Fruit fly (Drosophila melanogaster) whole organism, embryonic: ENCODE data around the gene sphe.

Experiments
- Atf-2 ChIP-seq: fragments of 200-800 bp; sonication (Bioruptor generic); optimal IDR thresholded peaks from 2 replicates; lab custom pipeline; 2016; ENCODE audit warnings: missing biosample characterization, missing genetic modification characterization
- Atf3 ChIP-seq: fragments of 200-800 bp; sonication (Bioruptor generic); optimal IDR thresholded peaks from 3 replicates; lab custom pipeline; 2016; ENCODE audit warnings: missing biosample characterization, missing genetic modification characterization
- CG10462 ChIP-seq: fragments of 200-800 bp; sonication (Bioruptor generic); optimal IDR thresholded peaks from 2 replicates; lab custom pipeline; 2016; ENCODE audit warnings: missing biosample characterization, missing genetic modification characterization
- CG11093 ChIP-seq: fragments of 200-800 bp; sonication (Bioruptor generic); IDR thresholded peaks from 3 replicates; pipeline ENCODE4 v1.3.6; 2022; ENCODE audit warnings: missing biosample characterization, missing genetic modification characterization
- CG11504 ChIP-seq: fragments of 200-800 bp; sonication (Bioruptor generic); optimal IDR thresholded peaks from 3 replicates; lab custom pipeline; 2019; ENCODE audit warnings: missing biosample characterization, mild to moderate bottlenecking, missing genetic modification characterization, moderate library complexity
- CG13296 ChIP-seq: fragments of 200-800 bp; sonication (Bioruptor generic); optimal IDR thresholded peaks from 3 replicates; lab custom pipeline; 2018; ENCODE audit warnings: missing biosample characterization, mild to moderate bottlenecking, missing genetic modification characterization
- CG17186 ChIP-seq: fragments of 200-800 bp; sonication (Bioruptor generic); optimal IDR thresholded peaks from 3 replicates; lab custom pipeline; 2017; ENCODE audit warnings: missing biosample characterization, missing genetic modification reagents, missing genetic modification characterization
- CG17328 ChIP-seq: fragments of 200-800 bp; sonication (Bioruptor generic); IDR thresholded peaks from 2 replicates; pipeline ENCODE4 v1.3.6; 2022; ENCODE audit warnings: missing biosample characterization, missing genetic modification characterization
- CG17361 ChIP-seq: fragments of 200-800 bp; sonication (Bioruptor generic); IDR thresholded peaks from 3 replicates; pipeline ENCODE4 v1.3.6; 2022; ENCODE audit warnings: missing biosample characterization, missing genetic modification characterization
- CG2199 ChIP-seq: fragments of 200-800 bp; sonication (Bioruptor generic); IDR thresholded peaks from 3 replicates; pipeline ENCODE4 v1.3.6; 2022; ENCODE audit warnings: missing biosample characterization, missing genetic modification characterization
- CG2889 ChIP-seq: fragments of 200-800 bp; sonication (Bioruptor generic); IDR thresholded peaks from 3 replicates; pipeline ENCODE4 v1.3.6; 2022; ENCODE audit warnings: missing biosample characterization, missing genetic modification characterization
- CG30403 ChIP-seq: fragments of 200-800 bp; sonication (Bioruptor generic); optimal IDR thresholded peaks from 3 replicates; lab custom pipeline; 2016; ENCODE audit warnings: missing biosample characterization, missing genetic modification characterization
- CG34224 ChIP-seq: fragments of 200-800 bp; sonication (Bioruptor generic); IDR thresholded peaks from 3 replicates; pipeline ENCODE4 v1.3.6; 2022; ENCODE audit warnings: missing biosample characterization, missing genetic modification characterization; ENCODE audit not compliant: partially characterized antibody
- CG34422 ChIP-seq: fragments of 200-800 bp; sonication (Bioruptor generic); IDR thresholded peaks from 3 replicates; pipeline ENCODE4 v1.3.6; 2022; ENCODE audit warnings: missing biosample characterization, missing genetic modification characterization
- CG3726 ChIP-seq: fragments of 200-800 bp; sonication (Bioruptor generic); IDR thresholded peaks from 3 replicates; pipeline ENCODE4, ENCODE4 v1.3.6; 2022; ENCODE audit warnings: missing biosample characterization, missing genetic modification characterization
- CG3995 ChIP-seq: fragments of 200-800 bp; sonication (Bioruptor generic); optimal IDR thresholded peaks from 3 replicates; lab custom pipeline; 2016; ENCODE audit warnings: missing biosample characterization, missing genetic modification characterization
- CG4424 ChIP-seq: fragments of 200-800 bp; sonication (Bioruptor generic); optimal IDR thresholded peaks from 3 replicates; lab custom pipeline; 2016; ENCODE audit warnings: missing biosample characterization, missing genetic modification characterization
- CG4854 ChIP-seq: fragments of 200-800 bp; sonication (Bioruptor generic); optimal IDR thresholded peaks from 2 replicates; lab custom pipeline; 2016; ENCODE audit warnings: missing biosample characterization, missing genetic modification characterization, inconsistent platforms
- CG5953 ChIP-seq: fragments of 200-800 bp; sonication (Bioruptor generic); IDR thresholded peaks from 2 replicates; pipeline ENCODE4 v1.3.6; 2022; ENCODE audit warnings: missing biosample characterization, missing genetic modification characterization
- CG8924 ChIP-seq: fragments of 200-800 bp; optimal IDR thresholded peaks from 3 replicates; lab custom pipeline; 2019; ENCODE audit warnings: missing biosample characterization, mild to moderate bottlenecking, missing genetic modification characterization, moderate library complexity
- CG9437 ChIP-seq: fragments of 200-800 bp; sonication (Bioruptor generic); optimal IDR thresholded peaks from 2 replicates; lab custom pipeline; 2018; ENCODE audit warnings: missing biosample characterization, mild to moderate bottlenecking, missing genetic modification characterization
- CrebB ChIP-seq: fragments of 200-800 bp; sonication (Bioruptor generic); optimal IDR thresholded peaks from 3 replicates; lab custom pipeline; 2018; ENCODE audit warnings: missing biosample characterization, mild to moderate bottlenecking, missing genetic modification characterization
- Drgx ChIP-seq: fragments of 200-800 bp; sonication (Bioruptor generic); IDR thresholded peaks from 2 replicates; pipeline ENCODE4 v1.3.6; 2022; ENCODE audit warnings: missing biosample characterization, missing genetic modification characterization
- E2f2 ChIP-seq: fragments of 200-800 bp; sonication (Bioruptor generic); IDR thresholded peaks from 2 replicates; pipeline ENCODE4 v1.3.6; 2022; ENCODE audit warnings: missing biosample characterization, missing genetic modification characterization
- ERR ChIP-seq: fragments of 200-800 bp; sonication (Bioruptor generic); optimal IDR thresholded peaks from 2 replicates; lab custom pipeline; 2016; ENCODE audit warnings: missing biosample characterization, missing genetic modification characterization
- Eip74EF ChIP-seq, 2 experiments: fragments of 200-800 bp in 1 of 2; fragments of >200 bp in 1 of 2; sonication (Bioruptor generic) in 1 of 2; optimal IDR thresholded peaks; 2 replicates each; lab custom pipeline; 2017 to 2019; ENCODE audit warnings: missing biosample characterization in 2 of 2, missing genetic modification characterization in 2 of 2, mild to moderate bottlenecking in 1 of 2, moderate library complexity in 1 of 2
- Ets65A ChIP-seq: fragments of 200-800 bp; sonication (Bioruptor generic); peaks from one replicate; lab custom pipeline; 2016; ENCODE audit warnings: missing biosample characterization, missing genetic modification characterization
- GATAe ChIP-seq: fragments of 200-800 bp; sonication (Bioruptor generic); conservative IDR thresholded peaks from 2 replicates; pipeline ENCODE4 v1.3.6; 2022; ENCODE audit warnings: missing biosample characterization, missing genetic modification characterization
- HmgZ ChIP-seq: fragments of 200-800 bp; sonication (Bioruptor generic); optimal IDR thresholded peaks from 2 replicates; lab custom pipeline; 2018; ENCODE audit warnings: missing biosample characterization, mild to moderate bottlenecking, missing genetic modification characterization
- MTF-1 ChIP-seq: fragments of 200-800 bp; sonication (Bioruptor generic); optimal IDR thresholded peaks from 2 replicates; lab custom pipeline; 2018; ENCODE audit warnings: missing biosample characterization, mild to moderate bottlenecking, missing genetic modification characterization, borderline replicate concordance
- Med ChIP-seq: fragments of 200-800 bp; sonication (Bioruptor generic); peaks from one replicate; lab custom pipeline; 2016; ENCODE audit warnings: missing biosample characterization, missing genetic modification characterization, mild to moderate bottlenecking, inconsistent platforms, moderate library complexity
- Myb ChIP-seq: fragments of 200-800 bp; sonication (Bioruptor generic); optimal IDR thresholded peaks from 2 replicates; lab custom pipeline; 2016; ENCODE audit warnings: missing biosample characterization, missing genetic modification characterization
- Ravus ChIP-seq: fragments of 200-800 bp; sonication (Bioruptor generic); IDR thresholded peaks from 2 replicates; pipeline ENCODE4 v1.3.6; 2022; ENCODE audit warnings: missing biosample characterization, missing genetic modification characterization
- Sry-δ ChIP-seq: fragments of 200-800 bp; sonication (Bioruptor generic); optimal IDR thresholded peaks from 2 replicates; lab custom pipeline; 2016; ENCODE audit warnings: missing biosample characterization, missing genetic modification characterization
- cad ChIP-seq: fragments of >200 bp; optimal IDR thresholded peaks from 2 replicates; lab custom pipeline; 2017; ENCODE audit warnings: missing biosample characterization, missing genetic modification characterization
- chif ChIP-seq, 2 experiments: fragments of 200-800 bp; sonication (Bioruptor generic); optimal IDR thresholded peaks; 3 replicates each; lab custom pipeline; 2016; ENCODE audit warnings: missing biosample characterization in 2 of 2, missing genetic modification characterization in 2 of 2
- fd96Cb ChIP-seq: fragments of 200-800 bp; sonication (Bioruptor generic); optimal IDR thresholded peaks from 2 replicates; lab custom pipeline; 2018; ENCODE audit warnings: missing biosample characterization, mild to moderate bottlenecking, missing genetic modification characterization, moderate library complexity
- hb ChIP-seq: fragments of 200-800 bp; sonication (Bioruptor generic); IDR thresholded peaks from 3 replicates; pipeline ENCODE4 v1.3.6; 2022; ENCODE audit warnings: missing biosample characterization, missing genetic modification characterization; ENCODE audit not compliant: partially characterized antibody
- her ChIP-seq: fragments of 200-800 bp; sonication (Bioruptor generic); optimal IDR thresholded peaks from 2 replicates; lab custom pipeline; 2016; ENCODE audit warnings: missing biosample characterization, missing genetic modification characterization
- hth ChIP-seq: fragments of >200 bp; optimal IDR thresholded peaks from 2 replicates; lab custom pipeline; 2017; ENCODE audit warnings: inconsistent platforms
- lbe ChIP-seq: fragments of 200-800 bp; sonication (Bioruptor generic); optimal IDR thresholded peaks from 2 replicates; lab custom pipeline; 2016; ENCODE audit warnings: missing biosample characterization, mild to moderate bottlenecking, missing genetic modification characterization
- lola ChIP-seq, 3 experiments: fragments of >200 bp in 2 of 3; fragments of 200-800 bp in 1 of 3; sonication (Bioruptor generic) in 1 of 3; optimal IDR thresholded peaks; 2 replicates each; lab custom pipeline; 2017 to 2019; ENCODE audit warnings: missing biosample characterization in 3 of 3, missing genetic modification characterization in 3 of 3, mild to moderate bottlenecking in 1 of 3, moderate library complexity in 1 of 3
- peb ChIP-seq: fragments of 200-800 bp; sonication (Bioruptor generic); IDR thresholded peaks from 2 replicates; pipeline ENCODE4 v1.3.6; 2022; ENCODE audit warnings: missing biosample characterization, missing genetic modification characterization
- pho ChIP-seq: fragments of 200-800 bp; sonication (Bioruptor generic); optimal IDR thresholded peaks from 2 replicates; lab custom pipeline; 2016; ENCODE audit warnings: missing biosample characterization, missing genetic modification characterization
- sd ChIP-seq: fragments of 200-800 bp; sonication (Bioruptor generic); optimal IDR thresholded peaks from 3 replicates; lab custom pipeline; 2018; ENCODE audit warnings: missing biosample characterization, mild to moderate bottlenecking, missing genetic modification characterization, moderate library complexity
- sens ChIP-seq: fragments of 200-800 bp; sonication (Bioruptor generic); peaks from one replicate; lab custom pipeline; 2016; ENCODE audit warnings: missing biosample characterization, missing genetic modification characterization
- so ChIP-seq: fragments of 200-800 bp; sonication (Bioruptor generic); IDR thresholded peaks from 3 replicates; pipeline ENCODE4 v1.3.6; 2022; ENCODE audit warnings: missing biosample characterization, missing genetic modification characterization
- toy ChIP-seq: fragments of 200-800 bp; sonication (Bioruptor generic); IDR thresholded peaks from 2 replicates; pipeline ENCODE4 v1.3.6; 2022; ENCODE audit warnings: missing biosample characterization, missing genetic modification characterization
- trem ChIP-seq: fragments of 200-800 bp; optimal IDR thresholded peaks from 3 replicates; lab custom pipeline; 2019; ENCODE audit warnings: missing biosample characterization, mild to moderate bottlenecking, missing genetic modification characterization, moderate library complexity
- zfh1 ChIP-seq: fragments of 200-800 bp; sonication (Bioruptor generic); IDR thresholded peaks from 3 replicates; pipeline ENCODE4 v1.3.6; 2022; ENCODE audit warnings: missing biosample characterization, missing genetic modification characterization

sphe gene

dm6 chrX:16687400-16688105 lies 14.2 kb downstream of the sphe start (continued):
- TF ChIP-seq CG10462 = no peak
- TF ChIP-seq Atf3 (GFP tag; lab: Kevin White, UChicago) = no peak
- TF ChIP-seq Sry-δ (GFP tag; lab: Kevin White, UChicago) = peak; percentile 15
- TF ChIP-seq CG30403 = peak; percentile 16
- TF ChIP-seq CG5953 (GFP tag; lab: Robert Waterston, UW) = no peak
- peak; percentile 78 for TF ChIP-seq sens (GFP tag; lab: Kevin White, UChicago)
- no peak for TF ChIP-seq CG3995 (GFP tag; lab: Kevin White, UChicago)
- TF ChIP-seq cad (GFP tag; lab: Kevin White, UChicago) = no peak
- no peak for TF ChIP-seq toy (GFP tag; lab: Robert Waterston, UW)
- peak; percentile 38 for TF ChIP-seq CG11504
- no peak for TF ChIP-seq CG13296 (GFP tag; lab: Kevin White, UChicago)
- TF ChIP-seq CG4424 (GFP tag; lab: Kevin White, UChicago) = no peak
- no peak for TF ChIP-seq CG17328 (GFP tag; lab: Robert Waterston, UW)
- no peak for TF ChIP-seq her (GFP tag; lab: Kevin White, UChicago)
- peak; percentile 15 for TF ChIP-seq CG9437 (GFP tag; lab: Kevin White, UChicago)
- TF ChIP-seq chif (GFP tag; optimal IDR thresholded peaks at IDR 0.05; lab: Kevin White, UChicago) = no peak
- no peak for TF ChIP-seq hb (GFP tag; lab: Robert Waterston, UW)
- no peak for TF ChIP-seq ERR (GFP tag; lab: Kevin White, UChicago)
- TF ChIP-seq peb (GFP tag; lab: Robert Waterston, UW) = no peak

dm6 chrX:16683765-16684164 lies 18.0 kb downstream of the sphe start, which contains the start of gene Axs:
Axs (minus strand) TSS chrX:16683895.
- TF ChIP-seq Atf-2 (GFP tag; lab: Kevin White, UChicago) (peak; percentile 15), Eip74EF (GFP tag; optimal IDR thresholded peaks at IDR 0.05; lab: Kevin White, UChicago) (peak in 1 of 2 experiments; percentile 81), CG34422 (GFP tag; lab: Robert Waterston, UW) (0 out of 3 replicates have a peak, but pooled peaks have one; percentile 36), sd (tag; lab: Kevin White, UChicago) (peak; percentile 18), CG4854 (GFP tag; lab: Kevin White, UChicago) (no peak), GATAe (GFP tag; lab: Robert Waterston, UW) (no peak), CG17361 (GFP tag; lab: Robert Waterston, UW) (no peak), Ets65A (GFP tag; lab: Kevin White, UChicago) (peak; percentile 92), CrebB (tag; lab: Kevin White, UChicago) (no peak), lola (GFP tag; optimal IDR thresholded peaks at IDR 0.05; lab: Kevin White, UChicago) (peak in 1 of 3 experiments; percentile 30), trem (tag; lab: Kevin White, UChicago) (peak; percentile 61), zfh1 (GFP tag; lab: Robert Waterston, UW) (0 out of 3 replicates have a peak, but pooled peaks have one; percentile 7), CG11093 (GFP tag; lab: Robert Waterston, UW) (no peak), cad (GFP tag; lab: Kevin White, UChicago) (no peak), Drgx (no peak), Med (GFP tag; lab: Kevin White, UChicago) (peak; percentile 89), CG2889 (GFP tag; lab: Robert Waterston, UW) (no peak), fd96Cb (no peak), CG17186 (GFP tag; lab: Kevin White, UChicago) (peak; percentile 40), CG3726 (GFP tag; lab: Robert Waterston, UW) (no peak), CG34224 (GFP tag; lab: Robert Waterston, UW) (0 out of 3 replicates have a peak, but pooled peaks have one; percentile 35), CG8924 (tag; lab: Kevin White, UChicago) (peak; percentile 35), Sry-δ (GFP tag; lab: Kevin White, UChicago) (peak; percentile 79), hth (no peak), E2f2 (GFP tag; lab: Robert Waterston, UW) (peak; percentile 99), lbe (GFP tag; lab: Kevin White, UChicago) (no peak), Ravus (no peak), so (GFP tag; lab: Robert Waterston, UW) (no peak), MTF-1 (GFP tag; lab: Kevin White, UChicago) (peak; percentile 19), CG2199 (GFP tag; lab: Robert Waterston, UW) (peak; percentile 13; the same call in 1 of the 3 replicates), HmgZ (tag; lab: Kevin White, UChicago) (peak; percentile 51), Myb (peak; percentile 84), pho (peak; percentile 1)
